Worm (Caenorhabditis elegans) whole organism, midembryonic: Measurements from ENCODE around the gene ZK930.2.

ENCODE experiments used
- T22C8.4 ChIP-seq: fragments of 200-800 bp; sonication (Bioruptor generic); IDR thresholded peaks from 2 replicates; pipeline ENCODE4 v1.3.6; 2022; ENCODE audit warnings: missing genetic modification characterization, missing compliant biosample characterization
- flt-1 ChIP-seq: fragments of 200-800 bp; sonication (Bioruptor generic); IDR thresholded peaks from 2 replicates; pipeline ENCODE4 v1.3.6; 2022; ENCODE audit warnings: missing genetic modification characterization, missing compliant biosample characterization
- klf-2 ChIP-seq: fragments of 200-800 bp; sonication (Bioruptor generic); conservative IDR thresholded peaks from 2 replicates; pipeline ENCODE4 v1.3.6; 2022; ENCODE audit warnings: missing genetic modification reagents, missing genetic modification characterization, missing compliant biosample characterization
- tab-1 ChIP-seq: fragments of 200-800 bp; sonication (Bioruptor generic); IDR thresholded peaks from 2 replicates; pipeline ENCODE4 v1.3.6; 2022; ENCODE audit warnings: missing genetic modification characterization, missing compliant biosample characterization
- ztf-23 ChIP-seq: fragments of 200-800 bp; sonication (Bioruptor generic); IDR thresholded peaks from 2 replicates; pipeline ENCODE4 v1.3.6; 2022; ENCODE audit warnings: missing genetic modification reagents, missing genetic modification characterization, missing compliant biosample characterization

- TF ChIP-seq T22C8.4 (GFP tag; lab: Robert Waterston, UW) (no peak), klf-2 (no peak), flt-1 (GFP tag; lab: Robert Waterston, UW) (no peak), tab-1 (GFP tag; lab: Robert Waterston, UW) (no peak), ztf-23 (GFP tag; lab: Robert Waterston, UW) (no peak)
Observed at ce11 chrII:11842317-11842716, 50.9 kb downstream of the ZK930.2 start, which contains the start of gene T27D12.1.
